Worm (Caenorhabditis elegans) whole organism, young adult: ENCODE data around the gene F54F2.9.

Experiments
- B0035.1 ChIP-seq: sonication (generic microtip); optimal IDR thresholded peaks from 2 replicates; lab custom pipeline; 2016; ENCODE audit warnings: missing genetic modification characterization, mild to moderate bottlenecking, missing compliant biosample characterization, missing genotype, missing genetic modification reagents
- B0336.3 ChIP-seq: fragments of 200-800 bp; sonication (Bioruptor generic); IDR thresholded peaks from 2 replicates; pipeline ENCODE4 v1.3.6; 2022; ENCODE audit warnings: missing genetic modification characterization, missing compliant biosample characterization
- C06A6.2 ChIP-seq: fragments of 200-800 bp; sonication (Bioruptor generic); conservative IDR thresholded peaks from 2 replicates; pipeline ENCODE4 v1.3.6; 2022; ENCODE audit warnings: missing genetic modification characterization, missing compliant biosample characterization
- F33H1.4 ChIP-seq: fragments of 200-800 bp; sonication (Bioruptor generic); IDR thresholded peaks from 2 replicates; pipeline ENCODE4 v1.3.6; 2022; ENCODE audit warnings: missing genetic modification reagents, missing genetic modification characterization, missing compliant biosample characterization
- T26A5.8 ChIP-seq: sonication (generic microtip); optimal IDR thresholded peaks from 2 replicates; lab custom pipeline; 2016; ENCODE audit warnings: missing genetic modification characterization, missing compliant biosample characterization
- Y53F4B.3 ChIP-seq: fragments of 200-800 bp; sonication (Bioruptor generic); IDR thresholded peaks from 2 replicates; pipeline ENCODE4 v1.3.6; 2022; ENCODE audit warnings: missing genetic modification reagents, missing genetic modification characterization, missing compliant biosample characterization
- Y56A3A.18 ChIP-seq: fragments of 200-800 bp; sonication (Bioruptor generic); IDR thresholded peaks from 2 replicates; pipeline ENCODE4 v1.3.6; 2022; ENCODE audit warnings: missing genetic modification reagents, missing genetic modification characterization, missing compliant biosample characterization
- Y95B8A.8 ChIP-seq: fragments of 200-800 bp; sonication (Bioruptor generic); IDR thresholded peaks from 2 replicates; pipeline ENCODE4 v1.3.6; 2022; ENCODE audit warnings: missing genetic modification reagents, missing genetic modification characterization, missing compliant biosample characterization
- ZK185.1 ChIP-seq: sonication (generic microtip); optimal IDR thresholded peaks from 2 replicates; lab custom pipeline; 2016; ENCODE audit warnings: mild to moderate bottlenecking, missing genetic modification characterization, missing compliant biosample characterization; ENCODE audit not compliant: poor library complexity, severe bottlenecking
- akir-1 ChIP-seq: fragments of 200-800 bp; sonication (Bioruptor generic); optimal IDR thresholded peaks from 2 replicates; lab custom pipeline; 2018; ENCODE audit warnings: mild to moderate bottlenecking, missing genetic modification characterization, moderate library complexity, missing compliant biosample characterization
- aptf-2 ChIP-seq: fragments of 200-800 bp; sonication (Bioruptor generic); conservative IDR thresholded peaks from 2 replicates; pipeline ENCODE4 v1.3.6; 2022; ENCODE audit warnings: missing genetic modification reagents, missing genetic modification characterization, missing compliant biosample characterization
- atf-7 ChIP-seq: sonication (generic microtip); optimal IDR thresholded peaks from 2 replicates; lab custom pipeline; 2017; ENCODE audit warnings: mild to moderate bottlenecking, missing genetic modification characterization, missing compliant biosample characterization
- attf-5 ChIP-seq: fragments of 200-800 bp; sonication (Bioruptor generic); optimal IDR thresholded peaks from 2 replicates; lab custom pipeline; 2018; ENCODE audit warnings: mild to moderate bottlenecking, missing genetic modification characterization, missing compliant biosample characterization
- bed-2 ChIP-seq: fragments of 200-800 bp; sonication (Bioruptor generic); IDR thresholded peaks from 2 replicates; pipeline ENCODE4 v1.3.6; 2022; ENCODE audit warnings: missing genetic modification reagents, missing genetic modification characterization, missing compliant biosample characterization
- cebp-1 ChIP-seq, 2 experiments: fragments of 200-800 bp in 1 of 2; sonication (Bioruptor generic) in 1 of 2; sonication (generic microtip) in 1 of 2; IDR thresholded peaks in 1 of 2; optimal IDR thresholded peaks in 1 of 2; 2 replicates each; pipeline versions ENCODE4 v1.3.6 to Lab custom; 2017 to 2022; ENCODE audit warnings: missing compliant biosample characterization in 2 of 2, missing genetic modification characterization in 2 of 2, mild to moderate bottlenecking in 1 of 2, missing genetic modification reagents in 1 of 2, moderate library complexity in 1 of 2
- ceh-100 ChIP-seq: fragments of 200-800 bp; sonication (Bioruptor generic); IDR thresholded peaks from 2 replicates; pipeline ENCODE4 v1.3.6; 2022; ENCODE audit warnings: missing genetic modification reagents, missing genetic modification characterization, missing compliant biosample characterization
- ceh-40 ChIP-seq: fragments of 200-800 bp; sonication (Bioruptor generic); IDR thresholded peaks from 2 replicates; pipeline ENCODE4 v1.3.6; 2022; ENCODE audit warnings: missing genetic modification characterization, missing compliant biosample characterization
- ceh-58 ChIP-seq: fragments of 200-800 bp; sonication (Bioruptor generic); IDR thresholded peaks from 2 replicates; pipeline ENCODE4 v1.3.6; 2022; ENCODE audit warnings: missing genetic modification characterization, missing compliant biosample characterization
- ceh-91 ChIP-seq: fragments of 200-800 bp; sonication (Bioruptor generic); IDR thresholded peaks from 2 replicates; pipeline ENCODE4 v1.3.6; 2022; ENCODE audit warnings: missing genetic modification reagents, missing genetic modification characterization, missing compliant biosample characterization
- chd-7 ChIP-seq: sonication (generic microtip); optimal IDR thresholded peaks from 2 replicates; lab custom pipeline; 2016; ENCODE audit warnings: mild to moderate bottlenecking, missing genetic modification characterization, moderate library complexity, missing compliant biosample characterization
- die-1 ChIP-seq: sonication (generic microtip); optimal IDR thresholded peaks from 2 replicates; lab custom pipeline; 2016; ENCODE audit warnings: missing genotype, mild to moderate bottlenecking, missing genetic modification characterization, missing compliant biosample characterization
- dpl-1 ChIP-seq: fragments of 150-350 bp; optimal IDR thresholded peaks from 2 replicates; lab custom pipeline; 2014; ENCODE audit warnings: missing biosample characterization, missing genetic modification reagents, missing genetic modification characterization
- gei-17 ChIP-seq: fragments of 200-800 bp; sonication (Bioruptor generic); optimal IDR thresholded peaks from 2 replicates; lab custom pipeline; 2018; ENCODE audit warnings: mild to moderate bottlenecking, missing genetic modification characterization, missing compliant biosample characterization
- hlh-26 ChIP-seq: fragments of 200-800 bp; sonication (Bioruptor generic); conservative IDR thresholded peaks from 2 replicates; pipeline ENCODE4 v1.3.6; 2022; ENCODE audit warnings: missing genetic modification reagents, missing genetic modification characterization, missing compliant biosample characterization
- hmg-1.2 ChIP-seq: fragments of 200-800 bp; sonication (Bioruptor generic); IDR thresholded peaks from 2 replicates; pipeline ENCODE4 v1.3.6; 2022; ENCODE audit warnings: missing genetic modification reagents, missing genetic modification characterization, missing compliant biosample characterization
- hmg-20 ChIP-seq: fragments of 200-800 bp; sonication (Bioruptor generic); IDR thresholded peaks from 2 replicates; pipeline ENCODE4 v1.3.6; 2022; ENCODE audit warnings: missing genetic modification reagents, missing genetic modification characterization, missing compliant biosample characterization
- hsf-1 ChIP-seq: fragments of 200-800 bp; sonication (Bioruptor generic); IDR thresholded peaks from 2 replicates; pipeline ENCODE4 v1.3.6; 2022; ENCODE audit warnings: missing genetic modification reagents, missing genetic modification characterization, missing compliant biosample characterization
- let-526 ChIP-seq: fragments of 200-800 bp; sonication (Bioruptor generic); IDR thresholded peaks from 2 replicates; pipeline ENCODE4 v1.3.6; 2022; ENCODE audit warnings: missing genetic modification reagents, missing genetic modification characterization, missing compliant biosample characterization
- let-607 ChIP-seq, 2 experiments: fragments of 200-800 bp in 1 of 2; sonication (Bioruptor generic) in 1 of 2; sonication (generic microtip) in 1 of 2; optimal IDR thresholded peaks; 2 replicates each; lab custom pipeline; 2016 to 2018; ENCODE audit warnings: mild to moderate bottlenecking in 2 of 2, missing compliant biosample characterization in 2 of 2, missing genetic modification characterization in 2 of 2, moderate library complexity in 2 of 2, missing genotype in 1 of 2
- lin-40 ChIP-seq: sonication (generic microtip); optimal IDR thresholded peaks from 2 replicates; lab custom pipeline; 2016; ENCODE audit warnings: missing genetic modification characterization, mild to moderate bottlenecking, missing compliant biosample characterization, missing genotype, missing genetic modification reagents
- lir-1 ChIP-seq: fragments of 200-800 bp; sonication (Bioruptor generic); conservative IDR thresholded peaks from 2 replicates; pipeline ENCODE4 v1.3.6; 2022; ENCODE audit warnings: missing genetic modification reagents, missing genetic modification characterization, missing compliant biosample characterization
- lsl-1 ChIP-seq: fragments of 200-800 bp; sonication (Bioruptor generic); optimal IDR thresholded peaks from 2 replicates; lab custom pipeline; 2018; ENCODE audit warnings: mild to moderate bottlenecking, missing genetic modification characterization, moderate library complexity, missing compliant biosample characterization
- lsy-27 ChIP-seq: sonication (generic microtip); optimal IDR thresholded peaks from 2 replicates; lab custom pipeline; 2017; ENCODE audit warnings: missing genetic modification characterization, mild to moderate bottlenecking, missing compliant biosample characterization, antibody characterized with exemption, missing genotype, borderline replicate concordance; ENCODE audit not compliant: insufficient read depth
- nfya-2 ChIP-seq: fragments of 200-800 bp; sonication (Bioruptor generic); IDR thresholded peaks from 2 replicates; pipeline ENCODE4 v1.3.6; 2022; ENCODE audit warnings: missing genetic modification reagents, missing genetic modification characterization, missing compliant biosample characterization
- nhr-90 ChIP-seq: sonication (generic microtip); optimal IDR thresholded peaks from 2 replicates; lab custom pipeline; 2016; ENCODE audit warnings: missing genotype, mild to moderate bottlenecking, missing genetic modification characterization, missing compliant biosample characterization
- pbrm-1 ChIP-seq: fragments of 200-800 bp; sonication (Bioruptor generic); IDR thresholded peaks from 2 replicates; pipeline ENCODE4 v1.3.6; 2022; ENCODE audit warnings: missing genetic modification reagents, missing genetic modification characterization, missing compliant biosample characterization
- pha-4 ChIP-seq: fragments of 150-350 bp; sonication (generic microtip); optimal IDR thresholded peaks from 2 replicates; lab custom pipeline; 2014; ENCODE audit warnings: missing biosample characterization, missing genetic modification reagents, missing genetic modification characterization
- sdz-38 ChIP-seq: sonication (generic microtip); optimal IDR thresholded peaks from 2 replicates; lab custom pipeline; 2016; ENCODE audit warnings: missing genotype, missing genetic modification characterization, missing compliant biosample characterization
- snpc-1.3 ChIP-seq: sonication (generic microtip); optimal IDR thresholded peaks from 2 replicates; lab custom pipeline; 2017; ENCODE audit warnings: missing genetic modification characterization, mild to moderate bottlenecking, missing compliant biosample characterization, antibody characterized with exemption, moderate library complexity, missing genotype, missing genetic modification reagents; ENCODE audit not compliant: insufficient read depth
- snpc-4 ChIP-seq, 5 experiments: fragments of 150-350 bp in 1 of 5; sonication (generic microtip) in 4 of 5; optimal IDR thresholded peaks; 2 replicates each; lab custom pipeline; 2014 to 2018; ENCODE audit warnings: missing genetic modification characterization in 5 of 5, missing biosample characterization in 3 of 5, antibody characterized with exemption in 2 of 5, mild to moderate bottlenecking in 2 of 5, missing compliant biosample characterization in 2 of 5, missing genotype in 2 of 5, moderate library complexity in 2 of 5, missing genetic modification reagents in 1 of 5
- tbp1 ChIP-seq: fragments of 200-800 bp; sonication (Bioruptor generic); optimal IDR thresholded peaks from 2 replicates; lab custom pipeline; 2018; ENCODE audit warnings: mild to moderate bottlenecking, missing genetic modification characterization, missing compliant biosample characterization
- tlf-1 ChIP-seq: fragments of 200-800 bp; sonication (Bioruptor generic); optimal IDR thresholded peaks from 2 replicates; lab custom pipeline; 2018; ENCODE audit warnings: mild to moderate bottlenecking, missing genetic modification characterization, missing compliant biosample characterization
- unc-62 ChIP-seq: fragments of 150-350 bp; optimal IDR thresholded peaks from 2 replicates; lab custom pipeline; 2014; ENCODE audit warnings: missing biosample characterization, missing genetic modification reagents, missing genetic modification characterization
- ztf-22 ChIP-seq: fragments of 200-800 bp; sonication (Bioruptor generic); optimal IDR thresholded peaks from 2 replicates; lab custom pipeline; 2018; ENCODE audit warnings: mild to moderate bottlenecking, missing genetic modification characterization, moderate library complexity, missing compliant biosample characterization
- ztf-6 ChIP-seq: fragments of 200-800 bp; sonication (Bioruptor generic); IDR thresholded peaks from 2 replicates; pipeline ENCODE4 v1.3.6; 2022; ENCODE audit warnings: missing genetic modification reagents, missing genetic modification characterization, missing compliant biosample characterization

F54F2.9 gene

ce11 chrIII:8795595-8796141 is 31.4 kb downstream of the F54F2.9 start (continued):
- TF ChIP-seq dpl-1 (GFP tag; lab: Kevin White, UChicago) (peak; percentile 6), lsl-1 (GFP tag; lab: Kevin White, UChicago) (peak; percentile 0), snpc-1.3 (tag; lab: Kevin White, UChicago) (peak; percentile 49), attf-5 (GFP tag; lab: Kevin White, UChicago) (peak; percentile 95), hlh-26 (GFP tag; lab: Robert Waterston, UW) (no peak), ztf-6 (GFP tag; lab: Robert Waterston, UW) (peak; percentile 56; the same call in 1 of the 2 replicates), snpc-4 (GFP tag; optimal IDR thresholded peaks at IDR 0.05; lab: Kevin White, UChicago) (peak; percentile 87), snpc-4 (tag; optimal IDR thresholded peaks at IDR 0.05; lab: Kevin White, UChicago) (peak; percentile 89 to 91 (median 90)), Y53F4B.3 (no peak), lsy-27 (tag; lab: Kevin White, UChicago) (no peak), nhr-90 (tag; lab: Kevin White, UChicago) (peak; percentile 60), lin-40 (tag; lab: Kevin White, UChicago) (peak; percentile 96), C06A6.2 (peak; percentile 89), hsf-1 (GFP tag; lab: Robert Waterston, UW) (peak; percentile 52; the same call in 1 of the 2 replicates), let-526 (GFP tag; lab: Robert Waterston, UW) (peak; percentile 54; the same call in 1 of the 2 replicates), B0035.1 (tag; lab: Kevin White, UChicago) (peak; percentile 37), ceh-100 (GFP tag; lab: Robert Waterston, UW) (peak; percentile 23; the same call in 1 of the 2 replicates), bed-2 (GFP tag; lab: Robert Waterston, UW) (peak; percentile 69; the same call in 1 of the 2 replicates), unc-62 (GFP tag; lab: Kevin White, UChicago) (peak; percentile 63), pbrm-1 (peak; percentile 71; the same call in 1 of the 2 replicates), pha-4 (peak; percentile 49), hmg-20 (GFP tag; lab: Robert Waterston, UW) (no peak), ceh-40 (no peak), akir-1 (peak; percentile 59), nfya-2 (GFP tag; lab: Robert Waterston, UW) (no peak), cebp-1 (GFP tag; IDR thresholded peaks at IDR 0.05; lab: Robert Waterston, UW) (peak; percentile 25; the same call in 1 of the 2 replicates), cebp-1 (tag; optimal IDR thresholded peaks at IDR 0.05; lab: Kevin White, UChicago) (peak; percentile 88), ZK185.1 (tag; lab: Kevin White, UChicago) (peak; percentile 91), ceh-58 (GFP tag; lab: Robert Waterston, UW) (no peak), ztf-22 (GFP tag; lab: Kevin White, UChicago) (peak; percentile 43), tbp1 (peak; percentile 62), die-1 (tag; lab: Kevin White, UChicago) (peak; percentile 82)

DNA sequence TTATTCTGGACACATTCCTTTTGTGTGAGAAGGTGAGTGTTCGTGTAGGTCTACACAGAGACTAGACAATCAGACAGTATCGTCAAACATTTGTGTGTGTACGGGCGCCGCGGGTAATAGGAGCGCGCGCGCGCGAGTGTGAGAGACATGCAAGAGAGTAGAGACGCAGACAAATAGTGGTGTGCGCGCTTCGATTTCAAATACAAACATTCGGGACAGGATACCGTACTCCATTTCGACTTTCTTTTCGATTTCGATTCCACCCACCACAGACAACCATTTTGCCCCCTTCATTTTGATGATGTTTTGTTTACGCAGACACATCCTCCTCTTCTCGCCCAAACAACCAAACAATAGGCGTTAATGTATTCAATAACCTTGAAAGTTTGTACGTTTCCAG is 32.2 kb downstream of the F54F2.9 start:
- TF ChIP-seq gei-17 (GFP tag; lab: Kevin White, UChicago) (no peak), hmg-1.2 (GFP tag; lab: Robert Waterston, UW) (peak; percentile 86), sdz-38 (no peak), ceh-91 (GFP tag; lab: Robert Waterston, UW) (no peak), let-607 (tag; optimal IDR thresholded peaks at IDR 0.05; lab: Kevin White, UChicago) (no peak), chd-7 (tag; lab: Kevin White, UChicago) (peak; percentile 57), F33H1.4 (GFP tag; lab: Robert Waterston, UW) (0 out of 2 replicates have a peak, but pooled peaks have one; percentile 19), hlh-26 (GFP tag; lab: Robert Waterston, UW) (no peak), B0336.3 (GFP tag; lab: Robert Waterston, UW) (no peak), T26A5.8 (tag; lab: Kevin White, UChicago) (no peak), Y56A3A.18 (GFP tag; lab: Robert Waterston, UW) (no peak), Y95B8A.8 (GFP tag; lab: Robert Waterston, UW) (peak; percentile 78; the same call in 1 of the 2 replicates), bed-2 (GFP tag; lab: Robert Waterston, UW) (no peak), lin-40 (tag; lab: Kevin White, UChicago) (peak; percentile 43), aptf-2 (GFP tag; lab: Robert Waterston, UW) (no peak), atf-7 (peak; percentile 52), lir-1 (GFP tag; lab: Robert Waterston, UW) (0 out of 2 replicates have a peak, but pooled peaks have one; percentile 29), attf-5 (GFP tag; lab: Kevin White, UChicago) (peak; percentile 73), tlf-1 (GFP tag; lab: Kevin White, UChicago) (peak; percentile 16)
